Worm (Caenorhabditis elegans) whole organism, L4 larva: ENCODE measurements around the gene msp-63.

ENCODE experiments used
- ama-1 ChIP-seq: fragments of 150-350 bp; optimal IDR thresholded peaks from 2 replicates; lab custom pipeline; 2014; ENCODE audit warnings: inconsistent platforms, mixed read lengths
- ceh-82 ChIP-seq: sonication (generic microtip); optimal IDR thresholded peaks from 2 replicates; lab custom pipeline; 2017; ENCODE audit warnings: missing biosample characterization, missing genetic modification characterization
- lin-1 ChIP-seq: fragments of 200-800 bp; sonication (Bioruptor generic); IDR thresholded peaks from 2 replicates; pipeline ENCODE4 v1.3.6; 2022; ENCODE audit warnings: missing genetic modification reagents, missing genetic modification characterization, missing compliant biosample characterization
- ztf-11 ChIP-seq: fragments of 150-350 bp; optimal IDR thresholded peaks from 2 replicates; lab custom pipeline; 2014; ENCODE audit warnings: missing biosample characterization, missing genetic modification characterization

DNA sequence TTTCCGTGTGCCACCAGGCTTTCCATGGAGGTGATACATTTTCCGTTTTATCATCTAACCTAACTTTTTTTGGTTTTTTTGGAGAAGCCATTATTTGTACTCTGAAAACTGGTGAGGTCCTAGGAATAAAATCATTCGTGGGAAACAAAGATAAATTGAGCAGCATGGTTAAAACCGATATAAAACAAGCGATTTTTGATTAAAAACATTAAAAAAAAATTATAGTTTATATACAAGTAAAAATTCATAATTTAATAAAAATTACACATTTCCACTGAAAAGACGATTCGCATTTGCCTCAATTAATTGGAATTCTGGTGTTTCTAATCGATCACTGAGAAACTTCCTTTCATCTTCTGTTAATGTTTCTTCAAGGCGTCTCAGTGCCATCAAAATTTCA is 41.2 kb upstream of the msp-63 start, which contains the start of gene ZK1248.15:
- no peak for TF ChIP-seq ztf-11
- no peak for TF ChIP-seq ama-1 (lab: Kevin White, UChicago)
- TF ChIP-seq ceh-82 (tag; lab: Kevin White, UChicago), result no peak
- TF ChIP-seq lin-1, result no peak
